Worm (Caenorhabditis elegans) whole organism, young adult: ENCODE results near the gene col-159.

Experiments used
- F37B4.10 ChIP-seq: fragments of 200-800 bp; sonication (Bioruptor generic); IDR thresholded peaks from 2 replicates; pipeline ENCODE4 v1.3.6; 2022; ENCODE audit warnings: missing genetic modification characterization, missing compliant biosample characterization
- ZK185.1 ChIP-seq: sonication (generic microtip); optimal IDR thresholded peaks from 2 replicates; lab custom pipeline; 2016; ENCODE audit warnings: mild to moderate bottlenecking, missing genetic modification characterization, missing compliant biosample characterization; ENCODE audit not compliant: poor library complexity, severe bottlenecking
- aptf-3 ChIP-seq: fragments of 200-800 bp; sonication (Bioruptor generic); IDR thresholded peaks from 2 replicates; pipeline ENCODE4 v1.3.6; 2022; ENCODE audit warnings: missing genetic modification characterization, missing compliant biosample characterization
- mes-4 ChIP-seq: sonication (generic microtip); optimal IDR thresholded peaks from 2 replicates; lab custom pipeline; 2016; ENCODE audit warnings: missing genotype, missing genetic modification characterization, missing compliant biosample characterization
- nfya-1 ChIP-seq: sonication (generic microtip); optimal IDR thresholded peaks from 2 replicates; lab custom pipeline; 2017; ENCODE audit warnings: antibody characterized with exemption, missing compliant biosample characterization, missing genetic modification characterization, borderline replicate concordance; ENCODE audit not compliant: insufficient read depth
- pha-4 ChIP-seq: fragments of 150-350 bp; sonication (generic microtip); optimal IDR thresholded peaks from 2 replicates; lab custom pipeline; 2014; ENCODE audit warnings: missing biosample characterization, missing genetic modification reagents, missing genetic modification characterization
- sea-2 ChIP-seq: fragments of 200-800 bp; sonication (Bioruptor generic); IDR thresholded peaks from 2 replicates; pipeline ENCODE4 v1.3.6; 2022; ENCODE audit warnings: missing genetic modification characterization, missing compliant biosample characterization
- somi-1 ChIP-seq: fragments of 200-800 bp; sonication (Bioruptor generic); optimal IDR thresholded peaks from 2 replicates; lab custom pipeline; 2018; ENCODE audit warnings: mild to moderate bottlenecking, missing genetic modification characterization, missing compliant biosample characterization
- unc-62 ChIP-seq: fragments of 150-350 bp; optimal IDR thresholded peaks from 2 replicates; lab custom pipeline; 2014; ENCODE audit warnings: missing biosample characterization, missing genetic modification reagents, missing genetic modification characterization

DNA sequence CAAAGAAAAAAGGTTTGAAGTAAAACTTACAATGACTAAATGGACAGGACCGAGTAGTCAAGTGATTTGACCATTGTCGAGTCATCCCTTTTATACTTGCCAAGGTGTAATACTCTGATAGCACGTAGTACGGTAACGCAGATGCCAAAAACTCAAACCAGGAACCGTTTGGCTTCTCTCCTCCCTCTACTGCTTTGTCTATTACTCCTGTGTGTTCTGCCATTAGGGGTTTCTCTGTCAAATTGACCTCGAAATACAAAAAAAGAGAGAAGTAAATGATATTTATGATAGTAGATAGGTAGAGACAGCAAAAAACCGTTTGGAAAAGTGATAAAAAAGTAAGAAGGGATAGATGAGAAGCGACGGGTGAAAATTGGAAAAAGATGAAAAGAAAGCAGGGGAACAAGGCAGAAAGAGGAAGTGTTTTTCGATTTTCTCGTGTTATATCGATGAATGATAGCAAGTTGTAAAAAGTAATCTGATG, at the start of gene col-159, which contains the start of gene col-160:
- TF ChIP-seq unc-62 (GFP tag; lab: Kevin White, UChicago) (no peak), F37B4.10 (GFP tag; lab: Robert Waterston, UW) (no peak), sea-2 (GFP tag; lab: Robert Waterston, UW) (no peak), pha-4 (no peak), aptf-3 (GFP tag; lab: Robert Waterston, UW) (no peak), ZK185.1 (tag; lab: Kevin White, UChicago) (no peak), nfya-1 (tag; lab: Kevin White, UChicago) (no peak), somi-1 (GFP tag; lab: Kevin White, UChicago) (peak; percentile 71), mes-4 (no peak)
